Fruit fly (Drosophila melanogaster): ENCODE results near the gene Cog4.
A peak's percentile ranks its signal among the peaks of the same experiment; 100 is the strongest.

The Cog4 gene

DNA sequence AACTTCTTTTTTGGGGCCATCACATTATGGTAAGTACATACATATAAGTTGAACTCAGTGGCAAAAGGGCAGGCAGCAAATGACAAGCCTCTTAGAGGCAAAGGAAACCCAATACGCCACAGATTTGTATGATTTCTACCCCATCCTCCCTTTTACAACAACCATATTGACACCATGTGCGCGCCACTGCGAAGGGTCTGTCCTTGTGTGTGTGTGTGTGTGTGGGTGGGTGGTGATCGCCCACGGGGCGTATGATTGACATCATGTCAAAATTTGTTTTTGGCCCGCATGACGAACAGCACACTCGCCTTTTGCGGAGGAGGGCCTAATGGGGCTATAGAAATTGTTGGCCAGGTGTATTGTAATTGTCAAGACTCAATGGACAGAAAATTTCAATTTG lies 11.2 kb upstream of the Cog4 start (continued):
- peak; percentile 30; the same call in 1 of the 2 replicates for TF ChIP-seq Awh (GFP tag; IDR thresholded peaks at IDR 0.05)
- no peak for TF ChIP-seq CG18619 (GFP tag; optimal IDR thresholded peaks at IDR 0.05)
- no peak for TF ChIP-seq sqz (GFP tag; optimal IDR thresholded peaks at IDR 0.05)
- TF ChIP-seq CG4360 (GFP tag; IDR thresholded peaks at IDR 0.05) = peak; percentile 84
- peak; percentile 38 for TF ChIP-seq Med (GFP tag)
- peak; percentile 9 for TF ChIP-seq CG12659 (GFP tag; optimal IDR thresholded peaks at IDR 0.05)
- peak; percentile 8; the same call in 1 of the 2 replicates for TF ChIP-seq CG6689 (GFP tag; IDR thresholded peaks at IDR 0.05)
- no peak for TF ChIP-seq CG8290 (GFP tag; optimal IDR thresholded peaks at IDR 0.05)
- peak in 1 of 2 experiments; percentile 48 for TF ChIP-seq CG8290 (tag; optimal IDR thresholded peaks at IDR 0.05)
- TF ChIP-seq CG18599 (GFP tag; optimal IDR thresholded peaks at IDR 0.05) = peak; percentile 6
- 0 out of 3 replicates have a peak, but pooled peaks have one; percentile 6 for TF ChIP-seq otp (GFP tag; IDR thresholded peaks at IDR 0.05)
- no peak for TF ChIP-seq CG13894 (tag; optimal IDR thresholded peaks at IDR 0.05)
- TF ChIP-seq Gug (GFP tag; IDR thresholded peaks at IDR 0.05) = no peak
- no peak for TF ChIP-seq HLH54F (GFP tag; optimal IDR thresholded peaks at IDR 0.05)
- peak; percentile 17 for TF ChIP-seq E2f2 (GFP tag; IDR thresholded peaks at IDR 0.05)
- TF ChIP-seq CG10543 (GFP tag; optimal IDR thresholded peaks at IDR 0.05) = peak; percentile 44
- TF ChIP-seq C15 (GFP tag; IDR thresholded peaks at IDR 0.05) = no peak
- no peak for TF ChIP-seq CG4617 (GFP tag; optimal IDR thresholded peaks at IDR 0.05; ENCODE audit: borderline replicate concordance)
- TF ChIP-seq Ravus (GFP tag; IDR thresholded peaks at IDR 0.05) = no peak
- TF ChIP-seq CG14014 (GFP tag; IDR thresholded peaks at IDR 0.05) = 0 out of 2 replicates have a peak, but pooled peaks have one; percentile 17
- 0 out of 3 replicates have a peak, but pooled peaks have one; percentile 26 for TF ChIP-seq CG11695 (GFP tag; IDR thresholded peaks at IDR 0.05)
- no peak for TF ChIP-seq psq (GFP tag; optimal IDR thresholded peaks at IDR 0.05)
- peak; percentile 67; the same call in 1 of the 3 replicates for TF ChIP-seq so (GFP tag; IDR thresholded peaks at IDR 0.05)
- no peak for TF ChIP-seq ash1 (GFP tag; optimal IDR thresholded peaks at IDR 0.05)
- TF ChIP-seq CG12769 (tag; optimal IDR thresholded peaks at IDR 0.05) = peak; percentile 15
- no peak for TF ChIP-seq jumu (GFP tag; optimal IDR thresholded peaks at IDR 0.05)
- peak; percentile 87 for TF ChIP-seq twi (tag; optimal IDR thresholded peaks at IDR 0.05)
- no peak for TF ChIP-seq exex (tag; optimal IDR thresholded peaks at IDR 0.05)
- TF ChIP-seq ci (GFP tag; IDR thresholded peaks at IDR 0.05) = 0 out of 3 replicates have a peak, but pooled peaks have one; percentile 48
- peak; percentile 12 for TF ChIP-seq CG7987 (GFP tag; optimal IDR thresholded peaks at IDR 0.05)
- TF ChIP-seq klu (GFP tag; IDR thresholded peaks at IDR 0.05) = no peak
- TF ChIP-seq CG6654 (GFP tag; optimal IDR thresholded peaks at IDR 0.05) = no peak
- peak; percentile 32; the same call in 1 of the 3 replicates for TF ChIP-seq CG6175 (GFP tag; IDR thresholded peaks at IDR 0.05)
- TF ChIP-seq tin (GFP tag; optimal IDR thresholded peaks at IDR 0.05) = no peak
- no peak for TF ChIP-seq p53 (GFP tag; optimal IDR thresholded peaks at IDR 0.05)
- TF ChIP-seq Lim3 (GFP tag; IDR thresholded peaks at IDR 0.05) = no peak
- no peak for TF ChIP-seq CG18262 (tag; optimal IDR thresholded peaks at IDR 0.05)
- peak; percentile 33 for TF ChIP-seq HLHmδ (GFP tag; optimal IDR thresholded peaks at IDR 0.05)
- no peak for TF ChIP-seq CG13296 (GFP tag; optimal IDR thresholded peaks at IDR 0.05)
- no peak for TF ChIP-seq Chrac-16 (GFP tag; optimal IDR thresholded peaks at IDR 0.05)
- 0 out of 2 replicates have a peak, but pooled peaks have one; percentile 27 for TF ChIP-seq chm (GFP tag; IDR thresholded peaks at IDR 0.05)
- no peak for TF ChIP-seq CG4282 (GFP tag; optimal IDR thresholded peaks at IDR 0.05)
- no peak for TF ChIP-seq Hr3 (GFP tag; optimal IDR thresholded peaks at IDR 0.05)
- no peak for TF ChIP-seq CG2116 (GFP tag; optimal IDR thresholded peaks at IDR 0.05)
- TF ChIP-seq rib (GFP tag; IDR thresholded peaks at IDR 0.05) = peak; percentile 37; the same call in 1 of the 2 replicates
- no peak for TF ChIP-seq CG15479 (GFP tag; optimal IDR thresholded peaks at IDR 0.05)
- TF ChIP-seq chinmo (GFP tag; IDR thresholded peaks at IDR 0.05; ENCODE audit: partially characterized antibody) = 0 out of 4 replicates have a peak, but pooled peaks have one; percentile 56
- peak; percentile 53 for TF ChIP-seq BtbVII (GFP tag; optimal IDR thresholded peaks at IDR 0.05)
- peak; percentile 27 for TF ChIP-seq sd (tag; optimal IDR thresholded peaks at IDR 0.05)
- TF ChIP-seq zen2 (GFP tag; IDR thresholded peaks at IDR 0.05; ENCODE audit: partially characterized antibody) = no peak
- TF ChIP-seq Adf1 (GFP tag; IDR thresholded peaks at IDR 0.05) = no peak

Measured in whole organism, embryonic.